Worm (Caenorhabditis elegans) whole organism, late embryonic: ENCODE results near the gene lig-1.

Experiments
- T23F11.4 ChIP-seq: fragments of 200-800 bp; sonication (Bioruptor generic); optimal IDR thresholded peaks from 2 replicates; lab custom pipeline; 2018; ENCODE audit warnings: mild to moderate bottlenecking, missing genetic modification characterization, missing compliant biosample characterization
- ahr-1 ChIP-seq: sonication (generic microtip); optimal IDR thresholded peaks from 2 replicates; lab custom pipeline; 2016; ENCODE audit warnings: missing genetic modification characterization, missing compliant biosample characterization
- ceh-14 ChIP-seq: sonication (generic microtip); optimal IDR thresholded peaks from 2 replicates; lab custom pipeline; 2016; ENCODE audit warnings: missing genotype, missing genetic modification characterization, missing compliant biosample characterization
- ceh-2 ChIP-seq: sonication (generic microtip); optimal IDR thresholded peaks from 2 replicates; lab custom pipeline; 2016; ENCODE audit warnings: missing genotype, missing genetic modification characterization, missing compliant biosample characterization
- ceh-22 ChIP-seq: sonication (generic microtip); optimal IDR thresholded peaks from 2 replicates; lab custom pipeline; 2017; ENCODE audit warnings: missing biosample characterization, missing genetic modification characterization
- ceh-30 ChIP-seq: fragments of 150-350 bp; optimal IDR thresholded peaks from 2 replicates; lab custom pipeline; 2014; ENCODE audit warnings: missing biosample characterization, missing genetic modification characterization
- ceh-31 ChIP-seq: sonication (generic microtip); optimal IDR thresholded peaks from 2 replicates; lab custom pipeline; 2016; ENCODE audit warnings: missing genetic modification characterization, missing compliant biosample characterization
- ceh-6 ChIP-seq: fragments of 200-800 bp; sonication (Bioruptor generic); optimal IDR thresholded peaks from 2 replicates; lab custom pipeline; 2018; ENCODE audit warnings: mild to moderate bottlenecking, missing genetic modification characterization, missing compliant biosample characterization
- che-1 ChIP-seq: sonication (generic microtip); optimal IDR thresholded peaks from 2 replicates; lab custom pipeline; 2016; ENCODE audit warnings: mild to moderate bottlenecking, missing genetic modification characterization, missing compliant biosample characterization
- dmd-4 ChIP-seq: sonication (generic microtip); optimal IDR thresholded peaks from 2 replicates; lab custom pipeline; 2016; ENCODE audit warnings: borderline replicate concordance, missing genetic modification characterization, missing compliant biosample characterization
- elt-2 ChIP-seq: sonication (generic microtip); optimal IDR thresholded peaks from 2 replicates; lab custom pipeline; 2016; ENCODE audit warnings: missing genetic modification reagents, missing genetic modification characterization, missing compliant biosample characterization
- fax-1 ChIP-seq: sonication (generic microtip); optimal IDR thresholded peaks from 2 replicates; lab custom pipeline; 2016; ENCODE audit warnings: missing genotype, missing genetic modification characterization, missing compliant biosample characterization
- hlh-6 ChIP-seq: sonication (generic microtip); optimal IDR thresholded peaks from 2 replicates; lab custom pipeline; 2016; ENCODE audit warnings: missing genotype, missing genetic modification characterization, missing compliant biosample characterization
- hlh-8 ChIP-seq: sonication (generic microtip); optimal IDR thresholded peaks from 2 replicates; lab custom pipeline; 2016; ENCODE audit warnings: missing genotype, missing genetic modification characterization, missing compliant biosample characterization
- nfya-1 ChIP-seq: sonication (generic microtip); optimal IDR thresholded peaks from 2 replicates; lab custom pipeline; 2017; ENCODE audit warnings: missing genetic modification characterization, mild to moderate bottlenecking, missing compliant biosample characterization, antibody characterized with exemption, moderate library complexity
- nhr-11 ChIP-seq: fragments of 150-350 bp; optimal IDR thresholded peaks from 2 replicates; lab custom pipeline; 2014; ENCODE audit warnings: missing biosample characterization, missing genetic modification characterization
- nhr-232 ChIP-seq: sonication (generic microtip); optimal IDR thresholded peaks from 2 replicates; lab custom pipeline; 2016; ENCODE audit warnings: missing genetic modification characterization, missing compliant biosample characterization
- odd-2 ChIP-seq: sonication (generic microtip); optimal IDR thresholded peaks from 2 replicates; lab custom pipeline; 2017; ENCODE audit warnings: antibody characterized with exemption, mild to moderate bottlenecking, missing genetic modification characterization, missing compliant biosample characterization
- pha-2 ChIP-seq: sonication (generic microtip); optimal IDR thresholded peaks from 2 replicates; lab custom pipeline; 2017; ENCODE audit warnings: mild to moderate bottlenecking, missing genetic modification characterization, missing compliant biosample characterization
- pha-4 ChIP-seq: fragments of 150-350 bp; optimal IDR thresholded peaks from 2 replicates; lab custom pipeline; 2018; ENCODE audit warnings: missing biosample characterization, missing genetic modification reagents, missing genetic modification characterization
- sox-4 ChIP-seq: sonication (generic microtip); optimal IDR thresholded peaks from 2 replicates; lab custom pipeline; 2017; ENCODE audit warnings: mild to moderate bottlenecking, missing genetic modification characterization, inconsistent platforms, missing compliant biosample characterization
- syd-9 ChIP-seq: sonication (generic microtip); optimal IDR thresholded peaks from 2 replicates; lab custom pipeline; 2016; ENCODE audit warnings: mild to moderate bottlenecking, missing genetic modification characterization, moderate library complexity, missing compliant biosample characterization
- tbx-2 ChIP-seq: sonication (generic microtip); optimal IDR thresholded peaks from 2 replicates; lab custom pipeline; 2016; ENCODE audit warnings: missing genetic modification characterization, missing compliant biosample characterization
- ttx-3 ChIP-seq: sonication (generic microtip); optimal IDR thresholded peaks from 2 replicates; lab custom pipeline; 2016; ENCODE audit warnings: missing genetic modification reagents, missing genetic modification characterization, missing compliant biosample characterization
- unc-3 ChIP-seq, 2 experiments: fragments of 200-800 bp in 1 of 2; sonication (Bioruptor generic) in 1 of 2; sonication (generic microtip) in 1 of 2; conservative IDR thresholded peaks in 1 of 2; optimal IDR thresholded peaks in 1 of 2; 2 replicates each; pipeline versions ENCODE4 v1.3.6 to Lab custom; 2016 to 2022; ENCODE audit warnings: missing compliant biosample characterization in 2 of 2, missing genetic modification characterization in 2 of 2, missing genetic modification reagents in 1 of 2
- unc-42 ChIP-seq: sonication (generic microtip); optimal IDR thresholded peaks from 2 replicates; lab custom pipeline; 2016; ENCODE audit warnings: missing genotype, missing genetic modification characterization, missing compliant biosample characterization
- zip-5 ChIP-seq: sonication (generic microtip); optimal IDR thresholded peaks from 2 replicates; lab custom pipeline; 2016; ENCODE audit warnings: missing genetic modification characterization, missing compliant biosample characterization

lig-1 gene

DNA sequence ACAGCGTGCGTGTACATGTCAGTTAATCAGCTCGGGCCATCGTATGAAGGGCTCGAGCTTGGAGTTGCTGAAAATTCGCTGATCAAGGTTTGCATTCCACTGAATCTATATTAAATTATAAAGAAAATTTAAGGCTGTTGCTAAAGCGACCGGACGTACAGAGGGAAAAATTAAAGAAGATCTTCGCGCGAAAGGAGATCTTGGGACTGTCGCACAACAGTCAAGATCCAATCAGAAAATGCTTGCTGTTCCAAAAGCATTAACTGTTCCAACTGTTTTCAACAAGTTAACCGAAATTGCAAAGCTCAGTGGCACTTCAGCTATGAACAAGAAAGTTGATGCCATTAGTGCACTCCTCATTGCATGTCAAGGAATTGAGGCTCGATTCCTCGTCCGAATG is 427 bp downstream of the lig-1 start:
- TF ChIP-seq T23F11.4, result no peak
- no peak for TF ChIP-seq nhr-232 (tag; lab: Kevin White, UChicago)
- no peak for TF ChIP-seq fax-1 (tag; lab: Kevin White, UChicago)
- no peak for TF ChIP-seq nfya-1
- TF ChIP-seq zip-5 (tag; lab: Kevin White, UChicago), result no peak
- no peak for TF ChIP-seq elt-2 (tag; lab: Kevin White, UChicago)
- TF ChIP-seq ceh-6 (GFP tag; lab: Kevin White, UChicago), result no peak

DNA sequence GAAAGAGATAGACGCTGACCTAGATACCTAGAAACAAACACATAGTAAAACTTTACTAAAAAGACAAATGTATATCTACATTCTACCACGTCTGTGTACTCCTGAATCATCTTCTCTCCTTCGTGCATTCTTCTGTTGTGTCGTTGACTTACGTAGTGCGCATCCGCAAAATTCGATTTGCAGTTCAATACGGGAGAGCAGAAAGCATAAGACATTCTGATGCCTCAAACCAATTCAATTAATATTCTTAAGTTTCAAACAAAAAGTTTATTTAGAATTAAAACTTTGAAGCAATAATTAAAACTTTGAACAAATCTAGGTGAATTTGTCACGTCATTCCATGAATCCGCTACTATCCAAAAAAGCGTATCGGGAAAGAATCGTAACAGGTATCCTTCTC is 2.9 kb downstream of the lig-1 start:
- TF ChIP-seq unc-42 (tag; lab: Kevin White, UChicago), result peak; percentile 88
- no peak for TF ChIP-seq unc-3 (GFP tag; conservative IDR thresholded peaks at IDR 0.05; lab: Robert Waterston, UW)
- no peak for TF ChIP-seq unc-3 (tag; optimal IDR thresholded peaks at IDR 0.05; lab: Kevin White, UChicago)

DNA sequence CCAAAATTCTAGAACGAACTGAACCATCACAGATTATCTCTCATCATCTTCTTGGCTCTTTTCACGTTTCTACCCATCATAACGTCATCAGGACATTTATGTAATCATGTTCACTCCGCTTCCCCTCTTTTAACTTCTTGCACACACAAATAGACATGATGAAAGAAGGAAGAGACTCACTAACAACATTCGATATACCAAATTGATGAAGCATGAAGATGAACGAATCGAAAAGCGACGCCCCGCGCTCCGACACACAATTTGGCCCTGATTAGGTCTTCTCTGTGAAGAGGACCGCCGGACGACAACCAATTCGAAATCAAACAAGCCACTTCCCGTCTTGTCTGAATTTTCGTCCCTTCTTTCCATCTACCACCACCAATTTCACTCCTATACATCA is 4.6 kb downstream of the lig-1 start:
- TF ChIP-seq ahr-1 (tag; lab: Kevin White, UChicago) (no peak), unc-42 (tag; lab: Kevin White, UChicago) (peak; percentile 67)

DNA sequence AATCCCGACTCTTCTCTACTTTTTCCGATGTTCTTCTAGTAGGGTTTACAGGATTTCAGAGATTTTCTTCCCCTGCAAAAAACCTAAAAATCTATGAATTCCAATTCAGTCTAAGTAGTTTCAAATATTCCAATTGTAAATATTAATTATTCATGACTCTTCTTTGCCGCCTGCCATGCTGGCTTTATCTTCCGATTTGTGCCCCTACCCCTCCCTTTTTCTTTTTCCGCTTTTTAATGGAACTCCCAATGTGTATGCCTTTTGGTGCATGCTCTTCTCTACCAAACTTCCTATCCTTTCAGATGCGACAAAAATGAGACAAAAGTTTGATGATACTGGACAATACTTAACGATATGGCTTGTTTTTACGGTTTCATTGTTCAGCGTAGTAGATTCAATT is 10.8 kb downstream of the lig-1 start, which contains the start of gene nrx-1:
Gene nrx-1 (plus strand): TSS at position 301 of the 400 bp plus-strand sequence.
- TF ChIP-seq ceh-2 (tag; lab: Kevin White, UChicago) (no peak), pha-4 (tag; lab: Kevin White, UChicago) (no peak)
- TF ChIP-seq, all 69 proteins: peak for 0

DNA sequence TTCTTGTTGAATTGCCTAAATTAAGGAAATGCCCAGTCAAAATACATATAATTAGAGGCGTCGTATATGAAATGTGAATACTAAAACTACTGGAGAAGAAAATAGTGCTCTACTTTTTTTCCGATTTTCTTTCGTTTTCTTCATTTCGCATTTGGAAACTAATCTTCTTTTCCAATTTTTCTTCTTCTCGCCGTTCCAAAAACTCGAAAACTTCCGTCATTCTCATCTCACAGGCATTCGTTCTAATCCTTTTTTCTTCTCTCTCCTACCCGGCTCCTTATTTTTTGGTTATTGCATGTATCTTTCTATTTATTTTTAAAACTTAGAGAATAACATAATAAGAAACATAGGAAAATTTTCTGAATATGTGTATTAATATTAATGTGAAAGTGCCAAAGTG is 19.0 kb downstream of the lig-1 start:
- TF ChIP-seq pha-2 (tag; lab: Kevin White, UChicago) (no peak), nhr-232 (tag; lab: Kevin White, UChicago) (no peak), dmd-4 (tag; lab: Kevin White, UChicago) (no peak), odd-2 (tag; lab: Kevin White, UChicago) (no peak), che-1 (tag; lab: Kevin White, UChicago) (no peak), syd-9 (tag; lab: Kevin White, UChicago) (no peak), ceh-22 (no peak), hlh-6 (no peak), ttx-3 (tag; lab: Kevin White, UChicago) (no peak), nfya-1 (no peak), ahr-1 (tag; lab: Kevin White, UChicago) (no peak)

DNA sequence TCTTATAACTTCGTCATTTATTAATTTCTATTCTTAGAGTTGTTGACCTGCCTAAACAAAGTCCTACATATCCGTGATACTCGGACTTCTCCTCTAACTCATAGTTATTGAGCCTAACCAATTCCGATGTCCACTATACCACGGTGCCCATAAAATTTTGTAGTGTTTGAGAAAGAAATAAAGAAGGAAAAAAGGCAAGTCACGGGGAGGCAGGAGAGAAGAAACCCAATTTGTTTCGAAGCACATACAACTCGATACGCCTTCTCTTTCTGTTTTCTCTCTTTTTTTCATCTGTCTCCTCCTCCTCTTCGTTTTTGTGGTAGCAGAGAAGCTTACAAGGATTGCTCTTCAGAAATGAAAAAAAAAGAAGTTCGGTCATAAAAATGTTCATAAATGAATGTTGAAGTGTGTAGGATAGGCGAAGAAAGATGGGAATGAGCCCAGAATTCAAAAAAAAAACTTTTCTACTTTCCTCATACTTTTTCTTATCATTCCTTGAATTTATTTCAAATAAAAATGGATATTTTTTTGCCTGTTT is 20.8 kb downstream of the lig-1 start:
- peak; percentile 37 for TF ChIP-seq unc-42 (tag; lab: Kevin White, UChicago)
- no peak for TF ChIP-seq che-1 (tag; lab: Kevin White, UChicago)

DNA sequence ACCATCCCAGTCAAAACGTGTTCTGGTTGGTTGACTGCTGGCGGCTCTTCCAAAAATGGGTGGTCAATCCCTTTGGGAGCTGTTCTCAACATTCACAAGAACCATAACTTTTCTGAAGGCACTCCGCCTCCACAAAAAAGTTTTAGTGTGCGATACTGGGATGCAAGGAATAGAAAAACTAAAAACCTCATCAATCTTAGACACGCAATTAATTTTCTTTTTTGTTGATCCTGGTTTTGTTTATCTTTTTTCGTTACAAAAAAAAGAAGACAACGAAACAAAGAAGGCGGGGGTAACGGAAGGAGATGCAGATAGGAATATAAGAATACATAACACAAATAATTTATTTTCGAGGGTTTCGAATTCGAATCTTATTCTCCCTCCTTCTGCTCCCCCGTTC is 24.3 kb downstream of the lig-1 start:
- TF ChIP-seq ceh-30 (no peak), nhr-232 (tag; lab: Kevin White, UChicago) (no peak), ceh-6 (GFP tag; lab: Kevin White, UChicago) (no peak), ceh-14 (tag; lab: Kevin White, UChicago) (no peak), hlh-8 (tag; lab: Kevin White, UChicago) (no peak), sox-4 (tag; lab: Kevin White, UChicago) (no peak), ceh-31 (tag; lab: Kevin White, UChicago) (no peak), tbx-2 (tag; lab: Kevin White, UChicago) (no peak)
- TF ChIP-seq, all 69 proteins: peak for 0

DNA sequence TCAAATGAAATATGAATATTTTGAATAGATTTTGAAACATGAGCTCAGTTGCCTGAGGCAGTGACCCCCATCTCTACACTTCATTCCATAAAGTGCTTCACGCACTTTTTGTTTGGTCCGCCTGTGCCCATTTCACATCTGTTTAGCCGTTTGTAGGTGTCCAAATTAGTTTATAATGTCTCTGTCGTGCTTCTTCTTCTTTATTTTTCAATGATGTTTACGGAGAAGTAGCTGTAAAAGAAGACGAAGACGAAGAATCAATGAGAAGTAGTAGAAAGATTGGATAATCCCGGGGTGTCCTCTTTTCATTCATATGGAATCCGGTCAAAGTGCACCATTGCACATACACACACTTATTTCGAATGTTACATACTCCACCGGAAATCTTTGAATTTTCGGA is 25.5 kb downstream of the lig-1 start:
- TF ChIP-seq unc-42 (tag; lab: Kevin White, UChicago) (peak; percentile 51), nhr-11 (tag; lab: Kevin White, UChicago) (no peak)
